Worm (Caenorhabditis elegans) whole organism, young adult: ENCODE results near the gene zen-4.

ENCODE experiments used
- T07F8.4 ChIP-seq: sonication (generic microtip); optimal IDR thresholded peaks from 2 replicates; lab custom pipeline; 2016; ENCODE audit warnings: mild to moderate bottlenecking, missing genetic modification characterization, moderate library complexity, missing compliant biosample characterization
- akir-1 ChIP-seq: fragments of 200-800 bp; sonication (Bioruptor generic); optimal IDR thresholded peaks from 2 replicates; lab custom pipeline; 2018; ENCODE audit warnings: mild to moderate bottlenecking, missing genetic modification characterization, moderate library complexity, missing compliant biosample characterization
- ama-1 ChIP-seq, 3 experiments: fragments of 150-350 bp in 1 of 3; sonication (generic microtip) in 2 of 3; optimal IDR thresholded peaks; 2 replicates each; lab custom pipeline; 2014 to 2018; ENCODE audit warnings: missing biosample characterization in 2 of 3, missing genetic modification characterization in 2 of 3, missing genetic modification reagents in 2 of 3
- bed-1 ChIP-seq: fragments of 200-800 bp; sonication (Bioruptor generic); IDR thresholded peaks from 2 replicates; pipeline ENCODE4 v1.3.6; 2022; ENCODE audit warnings: missing genetic modification reagents, missing genetic modification characterization, missing compliant biosample characterization
- dpff-1 ChIP-seq: sonication (generic microtip); optimal IDR thresholded peaks from 2 replicates; lab custom pipeline; 2017; ENCODE audit warnings: mild to moderate bottlenecking, missing genetic modification characterization, missing compliant biosample characterization
- madf-6 ChIP-seq: fragments of 200-800 bp; sonication (Bioruptor generic); IDR thresholded peaks from 2 replicates; pipeline ENCODE4 v1.3.6; 2022; ENCODE audit warnings: missing genetic modification reagents, missing genetic modification characterization, missing compliant biosample characterization
- pha-4 ChIP-seq: fragments of 150-350 bp; sonication (generic microtip); optimal IDR thresholded peaks from 2 replicates; lab custom pipeline; 2014; ENCODE audit warnings: missing biosample characterization, missing genetic modification reagents, missing genetic modification characterization
- unc-130 ChIP-seq: sonication (generic microtip); optimal IDR thresholded peaks from 2 replicates; lab custom pipeline; 2016; ENCODE audit warnings: missing genetic modification reagents, missing genetic modification characterization, missing compliant biosample characterization

DNA sequence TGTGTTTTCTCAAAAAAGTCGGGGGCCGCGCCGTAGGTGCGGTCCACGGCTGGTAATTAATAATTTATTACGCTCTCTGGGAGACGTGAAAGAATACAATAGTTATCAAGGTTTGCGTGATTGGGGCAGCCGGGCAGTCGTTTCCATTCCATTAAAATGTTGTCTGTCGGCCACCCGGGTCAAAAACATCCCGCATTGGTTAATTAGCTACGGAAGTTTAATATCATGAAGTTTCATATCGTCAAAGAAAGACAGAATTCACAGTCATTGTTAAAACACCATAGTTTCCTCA lies 23.8 kb upstream of the zen-4 start:
- TF ChIP-seq pha-4 (tag; lab: Kevin White, UChicago) (no peak), unc-130 (no peak), ama-1 (optimal IDR thresholded peaks at IDR 0.05; lab: Kevin White, UChicago) (no peak), ama-1 (GFP tag; optimal IDR thresholded peaks at IDR 0.05; lab: Kevin White, UChicago) (no peak), akir-1 (no peak), dpff-1 (tag; lab: Kevin White, UChicago) (no peak), madf-6 (GFP tag; lab: Robert Waterston, UW) (no peak), T07F8.4 (tag; lab: Kevin White, UChicago) (no peak), bed-1 (GFP tag; lab: Robert Waterston, UW) (no peak)
